Worm (Caenorhabditis elegans) whole organism, L1 larva: ENCODE measurements around the gene C16C10.9.

Source experiments
- Y116A8C.19 ChIP-seq: sonication (generic microtip); optimal IDR thresholded peaks from 2 replicates; lab custom pipeline; 2016; ENCODE audit warnings: missing compliant biosample characterization, missing genetic modification characterization, borderline replicate concordance
- ama-1 ChIP-seq: fragments of 150-350 bp; optimal IDR thresholded peaks from 2 replicates; lab custom pipeline; 2014
- fkh-10 ChIP-seq: sonication (generic microtip); optimal IDR thresholded peaks from 2 replicates; lab custom pipeline; 2017; ENCODE audit warnings: missing biosample characterization, missing genetic modification reagents, missing genetic modification characterization
- irx-1 ChIP-seq: sonication (generic microtip); optimal IDR thresholded peaks from 2 replicates; lab custom pipeline; 2016; ENCODE audit warnings: missing genetic modification characterization, missing compliant biosample characterization
- jun-1 ChIP-seq: fragments of 150-350 bp; optimal IDR thresholded peaks from 2 replicates; lab custom pipeline; 2014; ENCODE audit warnings: missing biosample characterization, missing genetic modification reagents, missing genetic modification characterization
- lin-13 ChIP-seq: fragments of 150-350 bp; optimal IDR thresholded peaks from 2 replicates; lab custom pipeline; 2014; ENCODE audit warnings: missing biosample characterization, missing genetic modification reagents, missing genetic modification characterization
- lsy-2 ChIP-seq, 2 experiments: fragments of 150-350 bp; optimal IDR thresholded peaks; 2 replicates each; lab custom pipeline; 2014; ENCODE audit warnings: missing biosample characterization in 2 of 2, missing genetic modification characterization in 2 of 2
- nhr-77 ChIP-seq: fragments of 150-350 bp; optimal IDR thresholded peaks from 2 replicates; lab custom pipeline; 2014; ENCODE audit warnings: missing biosample characterization, missing genetic modification characterization
- snpc-4 ChIP-seq: fragments of 150-350 bp; optimal IDR thresholded peaks from 2 replicates; lab custom pipeline; 2014; ENCODE audit warnings: missing biosample characterization, missing genetic modification characterization
- tlp-1 ChIP-seq: fragments of 150-350 bp; optimal IDR thresholded peaks from 2 replicates; lab custom pipeline; 2014; ENCODE audit warnings: missing biosample characterization, missing genetic modification characterization
- zag-1 ChIP-seq: fragments of 150-350 bp; optimal IDR thresholded peaks from 2 replicates; lab custom pipeline; 2014; ENCODE audit warnings: missing biosample characterization, missing genetic modification characterization

DNA sequence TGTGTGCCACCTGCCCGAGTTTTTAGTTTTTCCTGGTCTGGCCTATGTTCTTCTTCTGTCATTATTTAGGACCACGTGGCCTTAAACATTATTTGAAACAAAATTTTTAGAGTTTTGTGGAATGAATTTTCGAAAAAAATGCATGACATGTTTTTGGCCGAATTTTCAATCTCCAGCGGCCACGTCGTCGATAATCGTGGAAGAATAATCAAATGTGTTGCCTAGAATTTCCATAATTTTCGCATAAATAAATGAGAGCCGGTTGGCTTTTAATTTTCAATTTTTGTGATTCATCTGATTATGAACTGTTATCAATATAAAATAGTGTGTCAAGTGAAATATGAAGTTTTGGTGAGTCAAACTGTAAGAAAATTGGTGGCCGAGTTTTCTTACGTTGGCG, 3.7 kb upstream of the C16C10.9 start, which contains the start of gene C01G12.16:
- TF ChIP-seq snpc-4 (tag; lab: Kevin White, UChicago) (no peak), lsy-2 (tag; optimal IDR thresholded peaks at IDR 0.05; lab: Kevin White, UChicago) (no peak), fkh-10 (GFP tag; lab: Kevin White, UChicago) (no peak), zag-1 (tag; lab: Kevin White, UChicago) (no peak), tlp-1 (tag; lab: Kevin White, UChicago) (no peak), jun-1 (tag; lab: Kevin White, UChicago) (no peak), irx-1 (no peak), Y116A8C.19 (tag; lab: Kevin White, UChicago) (no peak), nhr-77 (no peak), lin-13 (GFP tag; lab: Kevin White, UChicago) (no peak), ama-1 (no peak)
